Worm (Caenorhabditis elegans) whole organism, L3 larva: ENCODE results near the gene F47B8.8.

Experiments used
- R02D3.7 ChIP-seq: fragments of 150-350 bp; optimal IDR thresholded peaks from 2 replicates; lab custom pipeline; 2014; ENCODE audit warnings: missing biosample characterization, missing genetic modification characterization
- ZK546.5 ChIP-seq: sonication (generic microtip); optimal IDR thresholded peaks from 2 replicates; lab custom pipeline; 2017; ENCODE audit warnings: missing biosample characterization, missing genetic modification characterization
- aly-2 ChIP-seq: fragments of 150-350 bp; optimal IDR thresholded peaks from 2 replicates; lab custom pipeline; 2014; ENCODE audit warnings: missing biosample characterization, missing genetic modification characterization
- ceh-16 ChIP-seq: sonication (generic microtip); optimal IDR thresholded peaks from 2 replicates; lab custom pipeline; 2017; ENCODE audit warnings: missing biosample characterization, missing genetic modification characterization
- ceh-28 ChIP-seq: fragments of 150-350 bp; optimal IDR thresholded peaks from 2 replicates; lab custom pipeline; 2014; ENCODE audit warnings: missing biosample characterization, missing genetic modification reagents, missing genetic modification characterization
- ceh-82 ChIP-seq: fragments of 150-350 bp; optimal IDR thresholded peaks from 2 replicates; lab custom pipeline; 2014; ENCODE audit warnings: missing biosample characterization, missing genetic modification characterization
- ceh-9 ChIP-seq: sonication (generic microtip); optimal IDR thresholded peaks from 2 replicates; lab custom pipeline; 2018; ENCODE audit warnings: missing biosample characterization, missing genetic modification characterization
- daf-12 ChIP-seq: fragments of 150-350 bp; optimal IDR thresholded peaks from 2 replicates; lab custom pipeline; 2014; ENCODE audit warnings: missing biosample characterization, missing genetic modification reagents, missing genetic modification characterization
- egl-5 ChIP-seq: fragments of 150-350 bp; optimal IDR thresholded peaks from 2 replicates; lab custom pipeline; 2017; ENCODE audit warnings: missing biosample characterization, missing genetic modification reagents, missing genetic modification characterization, inconsistent platforms
- elt-2 ChIP-seq: sonication (generic microtip); optimal IDR thresholded peaks from 2 replicates; lab custom pipeline; 2016; ENCODE audit warnings: missing genetic modification reagents, mild to moderate bottlenecking, missing genetic modification characterization, missing compliant biosample characterization
- eor-1 ChIP-seq, 2 experiments: fragments of 150-350 bp; optimal IDR thresholded peaks; 2 replicates each; lab custom pipeline; 2014 to 2018; ENCODE audit warnings: missing biosample characterization in 2 of 2, missing genetic modification characterization in 2 of 2
- fkh-10 ChIP-seq: sonication (generic microtip); optimal IDR thresholded peaks from 2 replicates; lab custom pipeline; 2017; ENCODE audit warnings: missing biosample characterization, missing genetic modification reagents, missing genetic modification characterization
- fkh-2 ChIP-seq: fragments of 150-350 bp; optimal IDR thresholded peaks from 2 replicates; lab custom pipeline; 2014; ENCODE audit warnings: missing biosample characterization, missing genetic modification reagents, missing genetic modification characterization
- fos-1 ChIP-seq: fragments of 150-350 bp; optimal IDR thresholded peaks from 2 replicates; lab custom pipeline; 2014; ENCODE audit warnings: missing biosample characterization, missing genetic modification characterization
- jun-1 ChIP-seq: fragments of 150-350 bp; optimal IDR thresholded peaks from 2 replicates; lab custom pipeline; 2014; ENCODE audit warnings: missing biosample characterization, missing genetic modification reagents, missing genetic modification characterization
- lin-39 ChIP-seq: fragments of 150-350 bp; optimal IDR thresholded peaks from 2 replicates; lab custom pipeline; 2018; ENCODE audit warnings: missing biosample characterization, missing genetic modification reagents, missing genetic modification characterization
- nfya-1 ChIP-seq: sonication (generic microtip); optimal IDR thresholded peaks from 2 replicates; lab custom pipeline; 2017; ENCODE audit warnings: missing genetic modification characterization, mild to moderate bottlenecking, missing compliant biosample characterization, antibody characterized with exemption, moderate library complexity; ENCODE audit not compliant: insufficient read depth
- nhr-11 ChIP-seq: fragments of 150-350 bp; optimal IDR thresholded peaks from 2 replicates; lab custom pipeline; 2014; ENCODE audit warnings: missing biosample characterization, missing genetic modification characterization
- nhr-12 ChIP-seq: fragments of 150-350 bp; optimal IDR thresholded peaks from 2 replicates; lab custom pipeline; 2014; ENCODE audit warnings: missing biosample characterization, missing genetic modification characterization
- nhr-25 ChIP-seq: sonication (generic microtip); optimal IDR thresholded peaks from 2 replicates; lab custom pipeline; 2017; ENCODE audit warnings: missing biosample characterization, missing genetic modification characterization
- nhr-43 ChIP-seq: sonication (generic microtip); optimal IDR thresholded peaks from 2 replicates; lab custom pipeline; 2016; ENCODE audit warnings: mild to moderate bottlenecking, missing genetic modification characterization, missing compliant biosample characterization; ENCODE audit not compliant: poor library complexity, severe bottlenecking
- nhr-67 ChIP-seq: fragments of 150-350 bp; optimal IDR thresholded peaks from 2 replicates; lab custom pipeline; 2014; ENCODE audit warnings: missing biosample characterization, missing genetic modification characterization
- nhr-76 ChIP-seq: fragments of 150-350 bp; sonication (generic microtip); optimal IDR thresholded peaks from 5 replicates; lab custom pipeline; 2014; ENCODE audit warnings: missing biosample characterization, missing genetic modification characterization
- nhr-77 ChIP-seq: fragments of 150-350 bp; optimal IDR thresholded peaks from 2 replicates; lab custom pipeline; 2014; ENCODE audit warnings: missing biosample characterization, missing genetic modification characterization
- pha-4 ChIP-seq: fragments of 150-350 bp; optimal IDR thresholded peaks from 2 replicates; lab custom pipeline; 2014; ENCODE audit warnings: missing biosample characterization, missing genetic modification reagents, missing genetic modification characterization
- pqm-1 ChIP-seq: fragments of 150-350 bp; optimal IDR thresholded peaks from 2 replicates; lab custom pipeline; 2017; ENCODE audit warnings: missing biosample characterization, missing genetic modification characterization, inconsistent platforms
- sea-2 ChIP-seq: fragments of 150-350 bp; sonication (generic microtip); optimal IDR thresholded peaks from 4 replicates; lab custom pipeline; 2014; ENCODE audit warnings: missing biosample characterization, missing genetic modification reagents, missing genetic modification characterization
- skn-1 ChIP-seq: fragments of 150-350 bp; optimal IDR thresholded peaks from 2 replicates; lab custom pipeline; 2014; ENCODE audit warnings: missing biosample characterization, missing genetic modification characterization
- snpc-4 ChIP-seq: fragments of 150-350 bp; optimal IDR thresholded peaks from 2 replicates; lab custom pipeline; 2014; ENCODE audit warnings: missing biosample characterization, missing genetic modification characterization
- unc-39 ChIP-seq: sonication (generic microtip); optimal IDR thresholded peaks from 4 replicates; lab custom pipeline; 2017; ENCODE audit warnings: missing biosample characterization, missing genetic modification characterization
- unc-62 ChIP-seq: fragments of 150-350 bp; sonication (generic microtip); optimal IDR thresholded peaks from 4 replicates; lab custom pipeline; 2014; ENCODE audit warnings: missing biosample characterization, missing genetic modification reagents, missing genetic modification characterization
- zag-1 ChIP-seq: fragments of 150-350 bp; optimal IDR thresholded peaks from 2 replicates; lab custom pipeline; 2014; ENCODE audit warnings: missing biosample characterization, missing genetic modification characterization
- ztf-11 ChIP-seq: fragments of 150-350 bp; optimal IDR thresholded peaks from 2 replicates; lab custom pipeline; 2014; ENCODE audit warnings: missing biosample characterization, missing genetic modification characterization

Gene F47B8.8

ce11 chrV:14324502-14325467, 6.7 kb upstream of the F47B8.8 start, which contains the start of the genes F47B8.4 and F47B8.18:
TSS of gene F47B8.4 (minus strand) at chrV:14324673.
TSS of gene F47B8.18 (minus strand) at chrV:14325464.
- TF ChIP-seq sea-2 (GFP tag; lab: Kevin White, UChicago) (no peak), nhr-76 (no peak), nfya-1 (tag; lab: Kevin White, UChicago) (no peak), R02D3.7 (tag; lab: Kevin White, UChicago) (no peak), jun-1 (tag; lab: Kevin White, UChicago) (no peak), ceh-16 (tag; lab: Kevin White, UChicago) (no peak), nhr-77 (tag; lab: Kevin White, UChicago) (no peak), elt-2 (peak; percentile 69), unc-39 (tag; lab: Kevin White, UChicago) (no peak), egl-5 (tag; lab: Kevin White, UChicago) (no peak), fkh-2 (no peak), pha-4 (tag; lab: Kevin White, UChicago) (peak; percentile 90), pqm-1 (peak; percentile 59), nhr-12 (tag; lab: Kevin White, UChicago) (no peak), nhr-67 (no peak), lin-39 (no peak)
- TF ChIP-seq, all 47 proteins: peak for 3

ce11 chrV:14327776-14328175, 3.8 kb upstream of the F47B8.8 start, which contains the start of gene F47B8.5:
TSS of gene F47B8.5 (minus strand) at chrV:14327876.
- TF ChIP-seq aly-2 (tag; lab: Kevin White, UChicago) = no peak
- TF ChIP-seq ceh-9 (tag; lab: Kevin White, UChicago) = no peak
- TF ChIP-seq R02D3.7 (tag; lab: Kevin White, UChicago) = no peak
- no peak for TF ChIP-seq elt-2
- TF ChIP-seq sea-2 (GFP tag; lab: Kevin White, UChicago) = no peak
- no peak for TF ChIP-seq zag-1
- TF ChIP-seq jun-1 (tag; lab: Kevin White, UChicago) = no peak
- TF ChIP-seq nhr-12 (tag; lab: Kevin White, UChicago) = no peak
- no peak for TF ChIP-seq pqm-1
- TF ChIP-seq skn-1 (tag; lab: Kevin White, UChicago) = no peak
- no peak for TF ChIP-seq ceh-28 (tag; lab: Kevin White, UChicago)
- TF ChIP-seq nhr-11 = no peak
- no peak for TF ChIP-seq nhr-77 (tag; lab: Kevin White, UChicago)
- no peak for TF ChIP-seq snpc-4 (tag; lab: Kevin White, UChicago)
- TF ChIP-seq nfya-1 (tag; lab: Kevin White, UChicago) = no peak
- no peak for TF ChIP-seq ztf-11 (tag; lab: Kevin White, UChicago)
- no peak for TF ChIP-seq nhr-25 (tag; lab: Kevin White, UChicago)

ce11 chrV:14328806-14329205, 2.7 kb upstream of the F47B8.8 start, which contains the start of gene pepm-1:
TSS of gene pepm-1 (plus strand) at chrV:14329106.
- TF ChIP-seq ZK546.5 (no peak), ceh-82 (no peak), ceh-16 (tag; lab: Kevin White, UChicago) (no peak), elt-2 (no peak)

- TF ChIP-seq fkh-10 (GFP tag; lab: Kevin White, UChicago) (no peak), fkh-2 (no peak), eor-1 (tag; optimal IDR thresholded peaks at IDR 0.05; lab: Kevin White, UChicago) (no peak), ZK546.5 (no peak), sea-2 (GFP tag; lab: Kevin White, UChicago) (no peak), ceh-82 (no peak), ceh-28 (tag; lab: Kevin White, UChicago) (no peak), nhr-77 (tag; lab: Kevin White, UChicago) (no peak), nhr-43 (tag; lab: Kevin White, UChicago) (no peak), fos-1 (no peak), daf-12 (tag; lab: Kevin White, UChicago) (no peak), unc-62 (GFP tag; lab: Kevin White, UChicago) (no peak)
These were observed 1.6 kb downstream of the F47B8.8 start, which contains the start of gene srm-4 for ce11 chrV:14333116-14333515. TSS of gene srm-4 (plus strand) at chrV:14333416.
